Worm (Caenorhabditis elegans) whole organism, L2 larva: ENCODE measurements around the gene dct-19.

Experiments
- R02D3.7 ChIP-seq: fragments of 150-350 bp; optimal IDR thresholded peaks from 2 replicates; lab custom pipeline; 2014; ENCODE audit warnings: missing biosample characterization, missing genetic modification characterization
- alr-1 ChIP-seq: fragments of 150-350 bp; optimal IDR thresholded peaks from 2 replicates; lab custom pipeline; 2014; ENCODE audit warnings: missing biosample characterization, missing genetic modification characterization
- ceh-82 ChIP-seq: fragments of 150-350 bp; optimal IDR thresholded peaks from 2 replicates; lab custom pipeline; 2014; ENCODE audit warnings: missing biosample characterization, missing genetic modification characterization
- dmd-4 ChIP-seq: sonication (generic microtip); optimal IDR thresholded peaks from 2 replicates; lab custom pipeline; 2017; ENCODE audit warnings: missing biosample characterization, missing genetic modification characterization
- egl-27 ChIP-seq: sonication (generic microtip); optimal IDR thresholded peaks from 3 replicates; lab custom pipeline; 2017; ENCODE audit warnings: missing biosample characterization, missing genetic modification reagents, missing genetic modification characterization
- elt-1 ChIP-seq: fragments of 150-350 bp; optimal IDR thresholded peaks from 2 replicates; lab custom pipeline; 2014; ENCODE audit warnings: missing biosample characterization, missing genetic modification characterization
- fos-1 ChIP-seq: fragments of 150-350 bp; optimal IDR thresholded peaks from 2 replicates; lab custom pipeline; 2014; ENCODE audit warnings: missing biosample characterization, missing genetic modification characterization
- lin-13 ChIP-seq: fragments of 150-350 bp; optimal IDR thresholded peaks from 2 replicates; lab custom pipeline; 2014; ENCODE audit warnings: missing biosample characterization, missing genetic modification reagents, missing genetic modification characterization
- lin-39 ChIP-seq: fragments of 150-350 bp; optimal IDR thresholded peaks from 2 replicates; lab custom pipeline; 2014; ENCODE audit warnings: missing biosample characterization, missing genetic modification reagents, missing genetic modification characterization
- nhr-237 ChIP-seq: fragments of 150-350 bp; optimal IDR thresholded peaks from 2 replicates; lab custom pipeline; 2014; ENCODE audit warnings: missing biosample characterization, missing genetic modification characterization
- nhr-77 ChIP-seq: fragments of 150-350 bp; optimal IDR thresholded peaks from 2 replicates; lab custom pipeline; 2014; ENCODE audit warnings: missing biosample characterization, missing genetic modification characterization
- sma-3 ChIP-seq: sonication (generic microtip); optimal IDR thresholded peaks from 2 replicates; lab custom pipeline; 2016; ENCODE audit warnings: missing genetic modification reagents, missing genetic modification characterization, missing compliant biosample characterization
- unc-62 ChIP-seq: fragments of 150-350 bp; optimal IDR thresholded peaks from 2 replicates; lab custom pipeline; 2014; ENCODE audit warnings: missing biosample characterization, missing genetic modification reagents, missing genetic modification characterization

- TF ChIP-seq lin-39 (tag; lab: Kevin White, UChicago), result no peak
- peak; percentile 73 for TF ChIP-seq fos-1 (tag; lab: Kevin White, UChicago)
- TF ChIP-seq alr-1, result no peak
- TF ChIP-seq lin-13 (GFP tag; lab: Kevin White, UChicago), result no peak
- no peak for TF ChIP-seq R02D3.7
- TF ChIP-seq nhr-77 (tag; lab: Kevin White, UChicago), result no peak
- no peak for TF ChIP-seq ceh-82 (tag; lab: Kevin White, UChicago)
- no peak for TF ChIP-seq sma-3 (GFP tag; lab: Kevin White, UChicago)
- TF ChIP-seq dmd-4 (tag; lab: Kevin White, UChicago), result no peak
- TF ChIP-seq elt-1, result no peak
- no peak for TF ChIP-seq unc-62
- TF ChIP-seq nhr-237, result no peak
- no peak for TF ChIP-seq egl-27 (tag; lab: Kevin White, UChicago)
Measured at ce11 chrIV:12920553-12920952, 22.2 kb upstream of the dct-19 start.
